Worm (Caenorhabditis elegans) whole organism, L1 larva: ENCODE results near the gene cyk-7.

Experiments
- F16B12.6 ChIP-seq: fragments of 150-350 bp; optimal IDR thresholded peaks from 2 replicates; lab custom pipeline; 2014; ENCODE audit warnings: missing biosample characterization, missing genetic modification characterization
- Y116A8C.19 ChIP-seq: sonication (generic microtip); optimal IDR thresholded peaks from 2 replicates; lab custom pipeline; 2016; ENCODE audit warnings: missing compliant biosample characterization, missing genetic modification characterization, borderline replicate concordance
- aha-1 ChIP-seq: fragments of 150-350 bp; optimal IDR thresholded peaks from 2 replicates; lab custom pipeline; 2014; ENCODE audit warnings: missing biosample characterization, missing genetic modification characterization
- blmp-1 ChIP-seq: fragments of 150-350 bp; optimal IDR thresholded peaks from 2 replicates; lab custom pipeline; 2014; ENCODE audit warnings: missing biosample characterization, missing genetic modification characterization
- ceh-63 ChIP-seq: fragments of 200-800 bp; sonication (Bioruptor generic); optimal IDR thresholded peaks from 2 replicates; lab custom pipeline; 2018; ENCODE audit warnings: mild to moderate bottlenecking, missing genetic modification characterization, missing compliant biosample characterization
- ceh-8 ChIP-seq: fragments of 200-800 bp; sonication (Bioruptor generic); optimal IDR thresholded peaks from 2 replicates; lab custom pipeline; 2018; ENCODE audit warnings: mild to moderate bottlenecking, missing genetic modification characterization, moderate library complexity, missing compliant biosample characterization
- ceh-82 ChIP-seq, 3 experiments: fragments of 150-350 bp in 1 of 3; sonication (generic microtip) in 2 of 3; optimal IDR thresholded peaks; 2 replicates each; lab custom pipeline; 2014 to 2017; ENCODE audit warnings: missing biosample characterization in 3 of 3, missing genetic modification characterization in 3 of 3
- ceh-90 ChIP-seq: sonication (generic microtip); optimal IDR thresholded peaks from 2 replicates; lab custom pipeline; 2016; ENCODE audit warnings: missing genetic modification characterization, missing compliant biosample characterization
- ces-1 ChIP-seq: fragments of 150-350 bp; optimal IDR thresholded peaks from 2 replicates; lab custom pipeline; 2014; ENCODE audit warnings: missing biosample characterization, missing genetic modification reagents, missing genetic modification characterization
- dpl-1 ChIP-seq, 3 experiments: fragments of 150-350 bp in 2 of 3; sonication (generic microtip) in 1 of 3; optimal IDR thresholded peaks; 2 replicates each; lab custom pipeline; 2014 to 2017; ENCODE audit warnings: missing biosample characterization in 3 of 3, missing genetic modification characterization in 3 of 3, missing genetic modification reagents in 3 of 3
- dsc-1 ChIP-seq: sonication (generic microtip); optimal IDR thresholded peaks from 2 replicates; lab custom pipeline; 2016; ENCODE audit warnings: mild to moderate bottlenecking, missing genetic modification characterization, missing compliant biosample characterization
- efl-3 ChIP-seq: fragments of 200-800 bp; sonication (Bioruptor generic); optimal IDR thresholded peaks from 2 replicates; lab custom pipeline; 2018; ENCODE audit warnings: mild to moderate bottlenecking, missing genetic modification characterization, missing compliant biosample characterization
- egl-13 ChIP-seq: sonication (generic microtip); optimal IDR thresholded peaks from 2 replicates; lab custom pipeline; 2016; ENCODE audit warnings: missing genotype, missing genetic modification reagents, missing genetic modification characterization, missing compliant biosample characterization
- egl-27 ChIP-seq, 2 experiments: fragments of 150-350 bp in 1 of 2; sonication (generic microtip); optimal IDR thresholded peaks; 3 replicates each; lab custom pipeline; 2017 to 2018; ENCODE audit warnings: missing biosample characterization in 2 of 2, missing genetic modification characterization in 2 of 2, missing genetic modification reagents in 2 of 2
- elt-3 ChIP-seq, 6 experiments: fragments of 150-350 bp in 1 of 6; sonication (generic microtip); optimal IDR thresholded peaks; 2 replicates each; lab custom pipeline; 2017 to 2018; ENCODE audit warnings: missing biosample characterization in 6 of 6, missing genetic modification characterization in 6 of 6, inconsistent platforms in 1 of 6
- irx-1 ChIP-seq: sonication (generic microtip); optimal IDR thresholded peaks from 2 replicates; lab custom pipeline; 2016; ENCODE audit warnings: missing genetic modification characterization, missing compliant biosample characterization
- lin-14 ChIP-seq: fragments of 200-800 bp; sonication (Bioruptor generic); optimal IDR thresholded peaks from 2 replicates; lab custom pipeline; 2018; ENCODE audit warnings: mild to moderate bottlenecking, missing genetic modification characterization, moderate library complexity, missing compliant biosample characterization
- lin-15B ChIP-seq: fragments of 150-350 bp; sonication (generic microtip); optimal IDR thresholded peaks from 3 replicates; lab custom pipeline; 2014; ENCODE audit warnings: missing biosample characterization, missing genetic modification characterization
- lin-35 ChIP-seq, 2 experiments: fragments of 150-350 bp; optimal IDR thresholded peaks; 2 replicates each; lab custom pipeline; 2014; ENCODE audit warnings: missing biosample characterization in 2 of 2, missing genetic modification characterization in 2 of 2, missing genetic modification reagents in 2 of 2
- lin-39 ChIP-seq: fragments of 150-350 bp; optimal IDR thresholded peaks from 2 replicates; lab custom pipeline; 2014; ENCODE audit warnings: missing biosample characterization, missing genetic modification reagents, missing genetic modification characterization
- mef-2 ChIP-seq: fragments of 150-350 bp; optimal IDR thresholded peaks from 2 replicates; lab custom pipeline; 2014; ENCODE audit warnings: missing biosample characterization, missing genetic modification characterization
- mep-1 ChIP-seq: fragments of 150-350 bp; optimal IDR thresholded peaks from 2 replicates; lab custom pipeline; 2014; ENCODE audit warnings: missing biosample characterization, missing genetic modification characterization
- nhr-11 ChIP-seq: fragments of 150-350 bp; optimal IDR thresholded peaks from 2 replicates; lab custom pipeline; 2014; ENCODE audit warnings: missing biosample characterization, missing genetic modification characterization
- nhr-12 ChIP-seq: sonication (generic microtip); optimal IDR thresholded peaks from 2 replicates; lab custom pipeline; 2017; ENCODE audit warnings: missing biosample characterization, missing genetic modification characterization
- nhr-20 ChIP-seq: sonication (generic microtip); optimal IDR thresholded peaks from 2 replicates; lab custom pipeline; 2016; ENCODE audit warnings: mild to moderate bottlenecking, missing genetic modification characterization, missing compliant biosample characterization
- nhr-237 ChIP-seq: fragments of 150-350 bp; optimal IDR thresholded peaks from 2 replicates; lab custom pipeline; 2014; ENCODE audit warnings: missing biosample characterization, missing genetic modification characterization
- nhr-28 ChIP-seq: fragments of 150-350 bp; optimal IDR thresholded peaks from 2 replicates; lab custom pipeline; 2014; ENCODE audit warnings: missing biosample characterization, missing genetic modification characterization
- nhr-71 ChIP-seq: sonication (generic microtip); optimal IDR thresholded peaks from 2 replicates; lab custom pipeline; 2016; ENCODE audit warnings: mild to moderate bottlenecking, missing genetic modification characterization, moderate library complexity, missing compliant biosample characterization
- nhr-84 ChIP-seq: sonication (generic microtip); optimal IDR thresholded peaks from 2 replicates; lab custom pipeline; 2017; ENCODE audit warnings: missing biosample characterization, missing genetic modification characterization
- pag-3 ChIP-seq: sonication (generic microtip); optimal IDR thresholded peaks from 2 replicates; lab custom pipeline; 2017; ENCODE audit warnings: missing genetic modification characterization, mild to moderate bottlenecking, missing compliant biosample characterization, antibody characterized with exemption, borderline replicate concordance; ENCODE audit not compliant: insufficient read depth
- pax-3 ChIP-seq: fragments of 200-800 bp; sonication (Bioruptor generic); optimal IDR thresholded peaks from 2 replicates; lab custom pipeline; 2018; ENCODE audit warnings: mild to moderate bottlenecking, missing genetic modification characterization, moderate library complexity, missing compliant biosample characterization
- pqm-1 ChIP-seq: sonication (generic microtip); optimal IDR thresholded peaks from 3 replicates; lab custom pipeline; 2017; ENCODE audit warnings: missing biosample characterization, missing genetic modification characterization
- rnt-1 ChIP-seq: sonication (generic microtip); optimal IDR thresholded peaks from 2 replicates; lab custom pipeline; 2016; ENCODE audit warnings: mild to moderate bottlenecking, missing genetic modification characterization, moderate library complexity, missing compliant biosample characterization
- skn-1 ChIP-seq: fragments of 150-350 bp; optimal IDR thresholded peaks from 2 replicates; lab custom pipeline; 2014; ENCODE audit warnings: missing biosample characterization, missing genetic modification characterization
- snpc-4 ChIP-seq: fragments of 150-350 bp; optimal IDR thresholded peaks from 2 replicates; lab custom pipeline; 2014; ENCODE audit warnings: missing biosample characterization, missing genetic modification characterization
- sup-37 ChIP-seq: fragments of 200-800 bp; sonication (Bioruptor generic); optimal IDR thresholded peaks from 2 replicates; lab custom pipeline; 2018; ENCODE audit warnings: mild to moderate bottlenecking, missing genetic modification characterization, missing compliant biosample characterization
- tbx-2 ChIP-seq: sonication (generic microtip); optimal IDR thresholded peaks from 2 replicates; lab custom pipeline; 2016; ENCODE audit warnings: missing genetic modification characterization, missing compliant biosample characterization
- tlp-1 ChIP-seq: fragments of 150-350 bp; optimal IDR thresholded peaks from 2 replicates; lab custom pipeline; 2014; ENCODE audit warnings: missing biosample characterization, missing genetic modification characterization
- unc-130 ChIP-seq: fragments of 150-350 bp; optimal IDR thresholded peaks from 2 replicates; lab custom pipeline; 2017; ENCODE audit warnings: missing biosample characterization, missing genetic modification characterization, inconsistent platforms
- unc-30 ChIP-seq: sonication (generic microtip); optimal IDR thresholded peaks from 2 replicates; lab custom pipeline; 2017; ENCODE audit warnings: missing biosample characterization, missing genetic modification characterization
- unc-62 ChIP-seq: fragments of 150-350 bp; optimal IDR thresholded peaks from 2 replicates; lab custom pipeline; 2014; ENCODE audit warnings: missing biosample characterization, missing genetic modification reagents, missing genetic modification characterization
- unc-98 ChIP-seq: fragments of 200-800 bp; sonication (Bioruptor generic); IDR thresholded peaks from 2 replicates; pipeline ENCODE4 v1.3.6; 2022; ENCODE audit warnings: missing genetic modification characterization, missing compliant biosample characterization
- xbp-1 ChIP-seq: sonication (generic microtip); optimal IDR thresholded peaks from 2 replicates; lab custom pipeline; 2016; ENCODE audit warnings: missing genetic modification characterization, missing compliant biosample characterization
- zip-4 ChIP-seq: fragments of 200-800 bp; sonication (Bioruptor generic); optimal IDR thresholded peaks from 2 replicates; lab custom pipeline; 2018; ENCODE audit warnings: mild to moderate bottlenecking, missing genetic modification characterization, moderate library complexity, missing compliant biosample characterization
- ztf-11 ChIP-seq, 2 experiments: sonication (generic microtip); optimal IDR thresholded peaks; 2 replicates each; lab custom pipeline; 2016 to 2017; ENCODE audit warnings: missing genetic modification characterization in 2 of 2, missing biosample characterization in 1 of 2, missing compliant biosample characterization in 1 of 2
- ztf-4 ChIP-seq: fragments of 150-350 bp; optimal IDR thresholded peaks from 2 replicates; lab custom pipeline; 2014; ENCODE audit warnings: missing biosample characterization, missing genetic modification characterization

Gene cyk-7

ce11 chrIII:7784201-7784600 is 11.0 kb downstream of the cyk-7 start (continued):
- TF ChIP-seq pqm-1 (tag; lab: Kevin White, UChicago) (no peak), F16B12.6 (tag; lab: Kevin White, UChicago) (no peak), sup-37 (GFP tag; lab: Kevin White, UChicago) (no peak), mef-2 (tag; lab: Kevin White, UChicago) (no peak), dsc-1 (peak; percentile 79), rnt-1 (tag; lab: Kevin White, UChicago) (peak; percentile 67), lin-15B (tag; lab: Kevin White, UChicago) (no peak), lin-35 (GFP tag; optimal IDR thresholded peaks at IDR 0.05; lab: Kevin White, UChicago) (no peak), tlp-1 (no peak), pag-3 (tag; lab: Kevin White, UChicago) (no peak), pax-3 (tag; lab: Kevin White, UChicago) (no peak), unc-62 (GFP tag; lab: Kevin White, UChicago) (no peak), nhr-28 (no peak), nhr-11 (no peak), zip-4 (GFP tag; lab: Kevin White, UChicago) (no peak), elt-3 (tag; optimal IDR thresholded peaks at IDR 0.05; lab: Kevin White, UChicago) (no peak), skn-1 (tag; lab: Kevin White, UChicago) (no peak), irx-1 (peak; percentile 24), unc-98 (GFP tag; lab: Robert Waterston, UW) (no peak), unc-30 (tag; lab: Kevin White, UChicago) (no peak), lin-14 (GFP tag; lab: Kevin White, UChicago) (peak; percentile 44), dpl-1 (GFP tag; optimal IDR thresholded peaks at IDR 0.05; lab: Kevin White, UChicago) (no peak), nhr-71 (tag; lab: Kevin White, UChicago) (peak; percentile 55), egl-27 (tag; optimal IDR thresholded peaks at IDR 0.05; lab: Kevin White, UChicago) (no peak), egl-13 (tag; lab: Kevin White, UChicago) (no peak)
- TF ChIP-seq, all 84 proteins: peak for 15

ce11 chrIII:7783354-7783753 is 11.9 kb downstream of the cyk-7 start, which contains the start of gene mab-5:
Gene mab-5, minus strand, starts transcription at chrIII:7783454.
- no peak for TF ChIP-seq xbp-1 (tag; lab: Kevin White, UChicago)
- no peak for TF ChIP-seq efl-3 (GFP tag; lab: Kevin White, UChicago)
- no peak for TF ChIP-seq mep-1
- no peak for TF ChIP-seq mef-2 (tag; lab: Kevin White, UChicago)
- no peak for TF ChIP-seq nhr-12 (tag; lab: Kevin White, UChicago)
- TF ChIP-seq egl-27 (tag; optimal IDR thresholded peaks at IDR 0.05; lab: Kevin White, UChicago) = no peak
- no peak for TF ChIP-seq unc-130
- TF ChIP-seq Y116A8C.19 (tag; lab: Kevin White, UChicago) = no peak
- no peak for TF ChIP-seq skn-1 (tag; lab: Kevin White, UChicago)
- TF ChIP-seq snpc-4 (tag; lab: Kevin White, UChicago) = no peak
- TF ChIP-seq aha-1 (tag; lab: Kevin White, UChicago) = no peak
- TF ChIP-seq ztf-11 (tag; optimal IDR thresholded peaks at IDR 0.05; lab: Kevin White, UChicago) = no peak
- TF ChIP-seq, all 84 proteins: peak for 0

ce11 chrIII:7780566-7781238 is 14.5 kb downstream of the cyk-7 start:
- TF ChIP-seq nhr-20 (tag; lab: Kevin White, UChicago) (no peak), zip-4 (GFP tag; lab: Kevin White, UChicago) (no peak), ceh-90 (tag; lab: Kevin White, UChicago) (no peak), unc-98 (GFP tag; lab: Robert Waterston, UW) (no peak), ceh-8 (GFP tag; lab: Kevin White, UChicago) (no peak), rnt-1 (tag; lab: Kevin White, UChicago) (peak; percentile 80), nhr-12 (tag; lab: Kevin White, UChicago) (no peak), ceh-63 (GFP tag; lab: Kevin White, UChicago) (no peak), sup-37 (GFP tag; lab: Kevin White, UChicago) (no peak), ceh-82 (tag; optimal IDR thresholded peaks at IDR 0.05; lab: Kevin White, UChicago) (no peak), unc-130 (peak; percentile 10), tbx-2 (tag; lab: Kevin White, UChicago) (peak; percentile 12), efl-3 (GFP tag; lab: Kevin White, UChicago) (no peak), lin-15B (tag; lab: Kevin White, UChicago) (no peak), nhr-28 (no peak), nhr-237 (tag; lab: Kevin White, UChicago) (no peak), ztf-4 (no peak), F16B12.6 (tag; lab: Kevin White, UChicago) (no peak), lin-39 (tag; lab: Kevin White, UChicago) (no peak), lin-14 (GFP tag; lab: Kevin White, UChicago) (peak; percentile 39), blmp-1 (peak; percentile 57), egl-13 (tag; lab: Kevin White, UChicago) (no peak), dsc-1 (peak; percentile 13), nhr-84 (no peak), ces-1 (no peak), snpc-4 (tag; lab: Kevin White, UChicago) (no peak)
